Fruit fly (Drosophila melanogaster): ENCODE data around the gene Nup205.

Nup205 gene

DNA sequence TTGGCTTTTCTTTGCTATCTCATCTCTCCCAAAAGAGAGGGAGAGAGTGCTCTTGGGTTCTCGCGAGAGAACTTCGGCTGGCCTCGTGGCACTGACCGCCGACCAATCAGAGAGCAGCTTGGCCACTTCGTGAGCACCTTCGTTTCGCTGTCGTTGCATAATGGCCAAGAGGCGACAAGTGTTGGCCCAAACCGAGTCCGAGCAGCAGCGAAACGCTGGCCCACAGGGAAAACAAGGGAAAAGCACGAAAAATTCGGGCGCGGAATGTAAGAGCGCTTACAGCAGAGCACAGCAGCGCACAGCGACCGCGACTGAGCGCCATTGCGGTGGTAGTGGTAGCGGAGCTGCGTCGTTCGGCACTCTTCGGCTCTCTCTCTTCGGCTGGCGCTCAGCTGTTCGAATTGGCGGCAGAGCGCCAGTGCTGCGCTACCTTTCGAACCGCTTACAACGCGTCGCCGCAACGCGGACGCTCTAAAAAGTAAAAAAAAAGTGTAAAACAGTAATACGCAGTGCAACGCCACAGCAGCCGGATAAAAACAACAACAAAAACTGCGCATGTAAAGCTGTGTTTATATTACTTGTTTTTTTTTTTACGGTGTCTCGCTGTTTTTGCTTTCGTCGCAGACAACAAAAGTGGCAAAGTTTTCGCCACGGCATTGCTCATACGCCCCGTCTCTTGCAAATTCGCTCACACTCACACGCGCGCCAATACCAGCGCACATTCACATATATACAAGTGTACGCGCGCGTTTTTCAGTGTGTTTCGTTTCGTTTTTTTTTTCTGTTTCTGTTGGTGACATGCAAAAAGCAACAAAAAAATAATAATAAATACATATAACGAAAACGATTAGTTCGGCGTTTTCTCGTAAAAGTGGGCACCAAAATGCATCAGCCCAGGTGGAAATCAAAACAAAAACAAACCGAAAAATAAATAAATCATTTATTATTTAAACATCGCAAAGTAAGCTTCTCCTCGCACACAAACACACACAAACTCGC, 35.2 kb downstream of the Nup205 start (continued):
- TF ChIP-seq yki (optimal IDR thresholded peaks at IDR 0.05), result peak; percentile 30
- TF ChIP-seq Hand (GFP tag; optimal IDR thresholded peaks at IDR 0.05), result peak; percentile 27
- peak; percentile 66 for TF ChIP-seq cg (GFP tag; optimal IDR thresholded peaks at IDR 0.05)
- peak; percentile 97 for TF ChIP-seq Jarid2 (GFP tag; optimal IDR thresholded peaks at IDR 0.05)
- no peak for TF ChIP-seq CG18262 (tag; optimal IDR thresholded peaks at IDR 0.05)
- peak; percentile 84 to 89 for TF ChIP-seq Trl (optimal IDR thresholded peaks at IDR 0.05)
- peak; percentile 25 for TF ChIP-seq Trl (GFP tag; optimal IDR thresholded peaks at IDR 0.05)
- TF ChIP-seq otp (GFP tag; IDR thresholded peaks at IDR 0.05), result 0 out of 3 replicates have a peak, but pooled peaks have one; percentile 5
- peak; percentile 27 for TF ChIP-seq CG7556 (GFP tag; optimal IDR thresholded peaks at IDR 0.05)
- peak; percentile 41; the same call in 1 of the 2 replicates for TF ChIP-seq unc-4 (GFP tag; IDR thresholded peaks at IDR 0.05; ENCODE audit: partially characterized antibody)
- TF ChIP-seq chif (GFP tag; optimal IDR thresholded peaks at IDR 0.05), result no peak
- TF ChIP-seq knrl (GFP tag; IDR thresholded peaks at IDR 0.05; ENCODE audit: partially characterized antibody), result peak; percentile 37; the same call in 1 of the 3 replicates
- TF ChIP-seq Ptx1 (GFP tag; IDR thresholded peaks at IDR 0.05), result no peak
- 0 out of 3 replicates have a peak, but pooled peaks have one; percentile 46 for TF ChIP-seq ci (GFP tag; IDR thresholded peaks at IDR 0.05)
- 0 out of 2 replicates have a peak, but pooled peaks have one; percentile 22 for TF ChIP-seq Atf6 (GFP tag; IDR thresholded peaks at IDR 0.05)
- no peak for TF ChIP-seq CG10654 (GFP tag; optimal IDR thresholded peaks at IDR 0.05)
- peak; percentile 55 for TF ChIP-seq CG13287 (GFP tag; IDR thresholded peaks at IDR 0.05; ENCODE audit: partially characterized antibody)
- TF ChIP-seq CrebB (tag; optimal IDR thresholded peaks at IDR 0.05), result peak; percentile 25
- peak; percentile 46; the same call in 1 of the 2 replicates for TF ChIP-seq bbx (GFP tag; IDR thresholded peaks at IDR 0.05; ENCODE audit: partially characterized antibody)
- peak; percentile 2 for TF ChIP-seq scrt (GFP tag; optimal IDR thresholded peaks at IDR 0.05)
- peak; percentile 5 for TF ChIP-seq CG4282 (GFP tag; optimal IDR thresholded peaks at IDR 0.05)
- peak; percentile 42; the same call in 1 of the 2 replicates for TF ChIP-seq seq (GFP tag; IDR thresholded peaks at IDR 0.05)
- TF ChIP-seq CG42726 (GFP tag; IDR thresholded peaks at IDR 0.05; ENCODE audit: partially characterized antibody), result 0 out of 2 replicates have a peak, but pooled peaks have one; percentile 35
- peak; percentile 47; the same call in 1 of the 3 replicates for TF ChIP-seq zen2 (GFP tag; IDR thresholded peaks at IDR 0.05; ENCODE audit: partially characterized antibody)
- no peak for TF ChIP-seq Bteb2 (GFP tag; optimal IDR thresholded peaks at IDR 0.05)
- TF ChIP-seq CG11695 (GFP tag; IDR thresholded peaks at IDR 0.05), result no peak
- peak; percentile 42; the same call in 1 of the 2 replicates for TF ChIP-seq amos (GFP tag; IDR thresholded peaks at IDR 0.05; ENCODE audit: partially characterized antibody)
- peak; percentile 30 for TF ChIP-seq Side (GFP tag; optimal IDR thresholded peaks at IDR 0.05)
- peak; percentile 57 for TF ChIP-seq jing (GFP tag; optimal IDR thresholded peaks at IDR 0.05)
- peak in 1 of 2 experiments; percentile 99 for TF ChIP-seq Pdp1 (GFP tag; optimal IDR thresholded peaks at IDR 0.05)
- TF ChIP-seq CG9817 (tag; optimal IDR thresholded peaks at IDR 0.05), result no peak
- peak; percentile 69 for TF ChIP-seq CG4707 (GFP tag; optimal IDR thresholded peaks at IDR 0.05)
- no peak for TF ChIP-seq CG12744 (GFP tag; optimal IDR thresholded peaks at IDR 0.05)
- TF ChIP-seq Eip74EF (GFP tag; optimal IDR thresholded peaks at IDR 0.05), result peak in 1 of 2 experiments; percentile 33
- peak; percentile 42 for TF ChIP-seq Fer1 (GFP tag; optimal IDR thresholded peaks at IDR 0.05)
- TF ChIP-seq dmrt11E (tag; optimal IDR thresholded peaks at IDR 0.05), result no peak
- TF ChIP-seq CG34224 (GFP tag; IDR thresholded peaks at IDR 0.05; ENCODE audit: partially characterized antibody), result peak; percentile 47; the same call in 1 of the 3 replicates
- no peak for TF ChIP-seq CG9609 (GFP tag; optimal IDR thresholded peaks at IDR 0.05)
- TF ChIP-seq hbn (GFP tag; IDR thresholded peaks at IDR 0.05; ENCODE audit: partially characterized antibody), result peak; percentile 55
- TF ChIP-seq CG34422 (GFP tag; IDR thresholded peaks at IDR 0.05), result 0 out of 3 replicates have a peak, but pooled peaks have one; percentile 18
- TF ChIP-seq CG3847 (GFP tag; IDR thresholded peaks at IDR 0.05), result peak; percentile 25; the same call in 1 of the 2 replicates

All from whole organism, embryonic.